Fruit fly (Drosophila melanogaster) whole organism, embryonic: Measurements from ENCODE around the gene CG4593.

Source experiments
- Adf1 ChIP-seq: fragments of 200-800 bp; sonication (Bioruptor generic); IDR thresholded peaks from 2 replicates; pipeline ENCODE4 v1.3.6; 2022; ENCODE audit warnings: missing biosample characterization, missing genetic modification characterization
- Bteb2 ChIP-seq: fragments of 200-800 bp; sonication (Bioruptor generic); optimal IDR thresholded peaks from 2 replicates; lab custom pipeline; 2016; ENCODE audit warnings: missing biosample characterization, missing genetic modification characterization
- CG10366 ChIP-seq: fragments of 200-800 bp; sonication (Bioruptor generic); IDR thresholded peaks from 2 replicates; pipeline ENCODE4 v1.3.6; 2022; ENCODE audit warnings: missing biosample characterization, missing genetic modification characterization
- CG10979 ChIP-seq: fragments of 200-800 bp; sonication (Bioruptor generic); optimal IDR thresholded peaks from 2 replicates; lab custom pipeline; 2018; ENCODE audit warnings: missing biosample characterization, mild to moderate bottlenecking, missing genetic modification characterization, moderate library complexity
- CG12155 ChIP-seq: fragments of 200-800 bp; sonication (Bioruptor generic); optimal IDR thresholded peaks from 3 replicates; lab custom pipeline; 2016; ENCODE audit warnings: missing biosample characterization, missing genetic modification characterization
- CG12769 ChIP-seq: fragments of 200-800 bp; sonication (Bioruptor generic); optimal IDR thresholded peaks from 2 replicates; lab custom pipeline; 2019; ENCODE audit warnings: missing biosample characterization, mild to moderate bottlenecking, missing genetic modification characterization, moderate library complexity
- CG14965 ChIP-seq: fragments of 200-800 bp; sonication (Bioruptor generic); optimal IDR thresholded peaks from 2 replicates; lab custom pipeline; 2016; ENCODE audit warnings: missing biosample characterization, missing genetic modification characterization, borderline replicate concordance
- CG15479 ChIP-seq: fragments of 200-800 bp; sonication (Bioruptor generic); optimal IDR thresholded peaks from 3 replicates; lab custom pipeline; 2019; ENCODE audit warnings: missing biosample characterization, mild to moderate bottlenecking, missing genetic modification characterization, moderate library complexity
- CG15514 ChIP-seq: fragments of 200-800 bp; sonication (Bioruptor generic); optimal IDR thresholded peaks from 3 replicates; lab custom pipeline; 2017; ENCODE audit warnings: missing biosample characterization, missing genetic modification characterization, mild to moderate bottlenecking, moderate library complexity, missing genetic modification reagents
- CG16813 ChIP-seq: fragments of 200-800 bp; sonication (Bioruptor generic); IDR thresholded peaks from 3 replicates; pipeline ENCODE4 v1.3.6; 2022; ENCODE audit warnings: missing biosample characterization, missing genetic modification characterization; ENCODE audit not compliant: partially characterized antibody
- CG18262 ChIP-seq: fragments of 200-800 bp; optimal IDR thresholded peaks from 3 replicates; lab custom pipeline; 2019; ENCODE audit warnings: missing biosample characterization, mild to moderate bottlenecking, missing genetic modification characterization, moderate library complexity
- CG3847 ChIP-seq: fragments of 200-800 bp; sonication (Bioruptor generic); IDR thresholded peaks from 2 replicates; pipeline ENCODE4 v1.3.6; 2022; ENCODE audit warnings: missing biosample characterization, missing genetic modification characterization
- CG43689 ChIP-seq: fragments of 200-800 bp; sonication (Bioruptor generic); IDR thresholded peaks from 2 replicates; pipeline ENCODE4 v1.3.6; 2022; ENCODE audit warnings: missing biosample characterization, missing genetic modification characterization
- CG4424 ChIP-seq: fragments of 200-800 bp; sonication (Bioruptor generic); optimal IDR thresholded peaks from 3 replicates; lab custom pipeline; 2016; ENCODE audit warnings: missing biosample characterization, missing genetic modification characterization
- CG5245 ChIP-seq: fragments of 200-800 bp; sonication (Bioruptor generic); optimal IDR thresholded peaks from 3 replicates; lab custom pipeline; 2016; ENCODE audit warnings: missing biosample characterization, missing genetic modification characterization
- CG6689 ChIP-seq: fragments of 200-800 bp; sonication (Bioruptor generic); IDR thresholded peaks from 2 replicates; pipeline ENCODE4 v1.3.6; 2022; ENCODE audit warnings: missing biosample characterization, missing genetic modification characterization
- CG7839 ChIP-seq: fragments of 200-800 bp; sonication (Bioruptor generic); optimal IDR thresholded peaks from 3 replicates; lab custom pipeline; 2018; ENCODE audit warnings: missing biosample characterization, mild to moderate bottlenecking, missing genetic modification characterization, moderate library complexity
- CrebB ChIP-seq: fragments of 200-800 bp; sonication (Bioruptor generic); optimal IDR thresholded peaks from 3 replicates; lab custom pipeline; 2018; ENCODE audit warnings: missing biosample characterization, mild to moderate bottlenecking, missing genetic modification characterization
- Dad ChIP-seq: fragments of 200-800 bp; sonication (Bioruptor generic); optimal IDR thresholded peaks from 3 replicates; lab custom pipeline; 2016; ENCODE audit warnings: missing biosample characterization, missing genetic modification characterization
- Dref ChIP-seq: fragments of 200-800 bp; sonication (Bioruptor generic); IDR thresholded peaks from 2 replicates; pipeline ENCODE4 v1.3.6; 2022; ENCODE audit warnings: missing biosample characterization, missing genetic modification characterization
- E2f1 ChIP-seq: fragments of 200-800 bp; sonication (Bioruptor generic); IDR thresholded peaks from 2 replicates; pipeline ENCODE4 v1.3.6; 2022; ENCODE audit warnings: missing biosample characterization, missing genetic modification characterization
- E2f2 ChIP-seq: fragments of 200-800 bp; sonication (Bioruptor generic); IDR thresholded peaks from 2 replicates; pipeline ENCODE4 v1.3.6; 2022; ENCODE audit warnings: missing biosample characterization, missing genetic modification characterization
- Ets97D ChIP-seq: fragments of 200-800 bp; sonication (Bioruptor generic); optimal IDR thresholded peaks from 3 replicates; lab custom pipeline; 2016; ENCODE audit warnings: missing biosample characterization, missing genetic modification characterization
- Fer2 ChIP-seq: fragments of 200-800 bp; sonication (Bioruptor generic); optimal IDR thresholded peaks from 2 replicates; lab custom pipeline; 2018; ENCODE audit warnings: missing biosample characterization, mild to moderate bottlenecking, missing genetic modification characterization, moderate library complexity
- HLH54F ChIP-seq: fragments of 200-800 bp; sonication (Bioruptor generic); optimal IDR thresholded peaks from 3 replicates; lab custom pipeline; 2016; ENCODE audit warnings: missing biosample characterization, missing genetic modification characterization
- Hand ChIP-seq: fragments of 200-800 bp; sonication (Bioruptor generic); optimal IDR thresholded peaks from 2 replicates; lab custom pipeline; 2017; ENCODE audit warnings: mild to moderate bottlenecking, missing biosample characterization, missing genetic modification reagents, missing genetic modification characterization
- HmgD ChIP-seq: fragments of 200-800 bp; sonication (Bioruptor generic); optimal IDR thresholded peaks from 3 replicates; lab custom pipeline; 2016; ENCODE audit warnings: missing biosample characterization, missing genetic modification characterization
- Mad ChIP-seq: fragments of 200-800 bp; sonication (Bioruptor generic); optimal IDR thresholded peaks from 2 replicates; lab custom pipeline; 2016; ENCODE audit warnings: missing biosample characterization, missing genetic modification characterization
- Med ChIP-seq: fragments of 200-800 bp; sonication (Bioruptor generic); peaks from one replicate; lab custom pipeline; 2016; ENCODE audit warnings: missing biosample characterization, missing genetic modification characterization, mild to moderate bottlenecking, inconsistent platforms, moderate library complexity
- Mes4 ChIP-seq: fragments of 200-800 bp; sonication (Bioruptor generic); optimal IDR thresholded peaks from 2 replicates; lab custom pipeline; 2016; ENCODE audit warnings: missing biosample characterization, missing genetic modification characterization
- NC2β ChIP-seq: fragments of 200-800 bp; sonication (Bioruptor generic); optimal IDR thresholded peaks from 2 replicates; lab custom pipeline; 2016; ENCODE audit warnings: missing biosample characterization, missing genetic modification characterization
- NFAT ChIP-seq: fragments of 200-800 bp; sonication (Bioruptor generic); IDR thresholded peaks from 2 replicates; pipeline ENCODE4 v1.3.6; 2022; ENCODE audit warnings: missing biosample characterization, missing genetic modification characterization
- NK7.1 ChIP-seq: fragments of 200-800 bp; sonication (Bioruptor generic); optimal IDR thresholded peaks from 3 replicates; lab custom pipeline; 2016; ENCODE audit warnings: missing biosample characterization, missing genetic modification characterization
- Optix ChIP-seq: fragments of 200-800 bp; sonication (Bioruptor generic); IDR thresholded peaks from 3 replicates; pipeline ENCODE4 v1.3.6; 2022; ENCODE audit warnings: missing biosample characterization, missing genetic modification characterization
- Ptx1 ChIP-seq: fragments of 200-800 bp; sonication (Bioruptor generic); IDR thresholded peaks from 2 replicates; pipeline ENCODE4 v1.3.6; 2022; ENCODE audit warnings: missing biosample characterization, missing genetic modification characterization
- Six4 ChIP-seq: fragments of 200-800 bp; sonication (Bioruptor generic); optimal IDR thresholded peaks from 2 replicates; lab custom pipeline; 2016; ENCODE audit warnings: missing biosample characterization, missing genetic modification characterization
- ab ChIP-seq: fragments of 200-800 bp; sonication (Bioruptor generic); optimal IDR thresholded peaks from 2 replicates; lab custom pipeline; 2016; ENCODE audit warnings: missing biosample characterization, missing genetic modification characterization
- ac ChIP-seq: fragments of 200-800 bp; sonication (Bioruptor generic); optimal IDR thresholded peaks from 3 replicates; lab custom pipeline; 2017; ENCODE audit warnings: missing biosample characterization, mild to moderate bottlenecking, missing genetic modification characterization
- cg ChIP-seq: fragments of 200-800 bp; sonication (Bioruptor generic); optimal IDR thresholded peaks from 3 replicates; lab custom pipeline; 2019; ENCODE audit warnings: missing biosample characterization, mild to moderate bottlenecking, missing genetic modification characterization, moderate library complexity
- emc ChIP-seq: fragments of 200-800 bp; sonication (Bioruptor generic); optimal IDR thresholded peaks from 2 replicates; lab custom pipeline; 2016; ENCODE audit warnings: missing biosample characterization, missing genetic modification characterization
- en ChIP-seq: fragments of 200-800 bp; sonication (Bioruptor generic); optimal IDR thresholded peaks from 2 replicates; lab custom pipeline; 2016; ENCODE audit warnings: missing biosample characterization, missing genetic modification characterization
- grn ChIP-seq: fragments of 200-800 bp; sonication (Bioruptor generic); optimal IDR thresholded peaks from 3 replicates; lab custom pipeline; 2017; ENCODE audit warnings: missing biosample characterization, missing genetic modification characterization
- gsb-n ChIP-seq: fragments of 200-800 bp; sonication (Bioruptor generic); optimal IDR thresholded peaks from 3 replicates; lab custom pipeline; 2018; ENCODE audit warnings: missing biosample characterization, mild to moderate bottlenecking, missing genetic modification characterization
- kni ChIP-seq: fragments of 200-800 bp; sonication (Bioruptor generic); optimal IDR thresholded peaks from 3 replicates; lab custom pipeline; 2017; ENCODE audit warnings: mild to moderate bottlenecking, missing biosample characterization, missing genetic modification reagents, missing genetic modification characterization
- lilli ChIP-seq: fragments of 200-800 bp; sonication (Bioruptor generic); optimal IDR thresholded peaks from 3 replicates; lab custom pipeline; 2016; ENCODE audit warnings: missing biosample characterization, missing genetic modification characterization
- lmd ChIP-seq: fragments of 200-800 bp; sonication (Bioruptor generic); IDR thresholded peaks from 2 replicates; pipeline ENCODE4 v1.3.6; 2022; ENCODE audit warnings: missing biosample characterization, missing genetic modification characterization
- pzg ChIP-seq: fragments of 200-800 bp; sonication (Bioruptor generic); optimal IDR thresholded peaks from 3 replicates; lab custom pipeline; 2018; ENCODE audit warnings: missing biosample characterization, mild to moderate bottlenecking, missing genetic modification characterization, moderate library complexity
- stc ChIP-seq: fragments of 200-800 bp; sonication (Bioruptor generic); IDR thresholded peaks from 2 replicates; pipeline ENCODE4 v1.3.6; 2022; ENCODE audit warnings: missing biosample characterization, missing genetic modification characterization
- stwl ChIP-seq: fragments of 200-800 bp; sonication (Bioruptor generic); optimal IDR thresholded peaks from 3 replicates; lab custom pipeline; 2018; ENCODE audit warnings: missing biosample characterization, mild to moderate bottlenecking, missing genetic modification characterization, moderate library complexity
- z ChIP-seq: fragments of 200-800 bp; sonication (Bioruptor generic); IDR thresholded peaks from 3 replicates; pipeline ENCODE4 v1.3.6; 2022; ENCODE audit warnings: missing biosample characterization, missing genetic modification characterization

The CG4593 gene

dm6 chrX:7004101-7004700 is 9.5 kb upstream of the CG4593 start (continued):
- peak; percentile 82 for TF ChIP-seq Mad (GFP tag; lab: Kevin White, UChicago)
- 0 out of 2 replicates have a peak, but pooled peaks have one; percentile 10 for TF ChIP-seq Adf1
- TF ChIP-seq ab (GFP tag; lab: Kevin White, UChicago), result no peak
- TF ChIP-seq CG14965 (GFP tag; lab: Kevin White, UChicago), result peak; percentile 85
- peak; percentile 41 for TF ChIP-seq CG3847 (GFP tag; lab: Robert Waterston, UW)
- peak; percentile 75 for TF ChIP-seq CG10979 (tag; lab: Kevin White, UChicago)
- peak; percentile 99 for TF ChIP-seq kni
- TF ChIP-seq HLH54F, result peak; percentile 26
- TF ChIP-seq CG7839 (tag; lab: Kevin White, UChicago), result peak; percentile 64
- TF ChIP-seq E2f2 (GFP tag; lab: Robert Waterston, UW), result peak; percentile 65
- no peak; the same call in 1 of the 2 replicates for TF ChIP-seq NFAT
- TF ChIP-seq CG15479, result peak; percentile 58
- TF ChIP-seq stwl (tag; lab: Kevin White, UChicago), result peak; percentile 53
- TF ChIP-seq Hand (GFP tag; lab: Kevin White, UChicago), result no peak
- TF ChIP-seq HmgD (GFP tag; lab: Kevin White, UChicago), result peak; percentile 64
- TF ChIP-seq Six4 (GFP tag; lab: Kevin White, UChicago), result peak; percentile 90
- peak; percentile 69 for TF ChIP-seq NK7.1 (GFP tag; lab: Kevin White, UChicago)
- peak; percentile 97 for TF ChIP-seq Med (GFP tag; lab: Kevin White, UChicago)
- TF ChIP-seq grn, result peak; percentile 84
- TF ChIP-seq CG4424 (GFP tag; lab: Kevin White, UChicago), result peak; percentile 72
- no peak for TF ChIP-seq CG16813 (GFP tag; lab: Robert Waterston, UW)
- TF ChIP-seq Ets97D, result peak; percentile 25
- peak; percentile 65 for TF ChIP-seq en (GFP tag; lab: Kevin White, UChicago)
- TF ChIP-seq Optix (GFP tag; lab: Robert Waterston, UW), result peak; percentile 72
- TF ChIP-seq CG12769 (tag; lab: Kevin White, UChicago), result peak; percentile 75
- TF ChIP-seq Mes4 (GFP tag; lab: Kevin White, UChicago), result peak; percentile 91
- TF ChIP-seq CG12155 (GFP tag; lab: Kevin White, UChicago), result peak; percentile 42
- TF ChIP-seq z (GFP tag; lab: Robert Waterston, UW), result peak; percentile 72; the same call in 2 of the 3 replicates
- peak; percentile 90 for TF ChIP-seq CrebB
- peak; percentile 68 for TF ChIP-seq CG6689 (GFP tag; lab: Robert Waterston, UW)
- TF ChIP-seq Bteb2, result peak; percentile 57
- TF ChIP-seq CG5245 (GFP tag; lab: Kevin White, UChicago), result peak; percentile 59
- TF ChIP-seq CG15514, result peak; percentile 69
- TF ChIP-seq Dad, result peak; percentile 46
- TF ChIP-seq pzg (GFP tag; lab: Kevin White, UChicago), result no peak
- peak; percentile 98 for TF ChIP-seq ac
- TF ChIP-seq lilli (GFP tag; lab: Kevin White, UChicago), result peak; percentile 58
- peak; percentile 92 for TF ChIP-seq gsb-n (tag; lab: Kevin White, UChicago)
- peak; percentile 52 for TF ChIP-seq Fer2 (tag; lab: Kevin White, UChicago)
- peak; percentile 94 for TF ChIP-seq NC2β (GFP tag; lab: Kevin White, UChicago)
- TF ChIP-seq lmd (GFP tag; lab: Robert Waterston, UW), result peak; percentile 29; the same call in 1 of the 2 replicates
- TF ChIP-seq Dref, result no peak
- peak; percentile 20 for TF ChIP-seq emc (GFP tag; lab: Kevin White, UChicago)
- TF ChIP-seq E2f1 (GFP tag; lab: Robert Waterston, UW), result peak; percentile 66; the same call in 1 of the 2 replicates
- TF ChIP-seq cg (GFP tag; lab: Kevin White, UChicago), result peak; percentile 13
- no peak for TF ChIP-seq CG43689 (GFP tag; lab: Robert Waterston, UW)
- TF ChIP-seq CG10366, result peak; percentile 47; the same call in 1 of the 2 replicates
- TF ChIP-seq Ptx1 (GFP tag; lab: Robert Waterston, UW), result 0 out of 2 replicates have a peak, but pooled peaks have one; percentile 23
- TF ChIP-seq CG18262 (tag; lab: Kevin White, UChicago), result peak; percentile 85
- peak; percentile 57; the same call in 1 of the 2 replicates for TF ChIP-seq stc (GFP tag; lab: Robert Waterston, UW)
